Worm (Caenorhabditis elegans) whole organism, L3 larva: ENCODE data around the gene C17H12.2.

ENCODE experiments used
- R02D3.7 ChIP-seq: fragments of 150-350 bp; optimal IDR thresholded peaks from 2 replicates; lab custom pipeline; 2014; ENCODE audit warnings: missing biosample characterization, missing genetic modification characterization
- ZK546.5 ChIP-seq: sonication (generic microtip); optimal IDR thresholded peaks from 2 replicates; lab custom pipeline; 2017; ENCODE audit warnings: missing biosample characterization, missing genetic modification characterization
- aly-2 ChIP-seq: fragments of 150-350 bp; optimal IDR thresholded peaks from 2 replicates; lab custom pipeline; 2014; ENCODE audit warnings: missing biosample characterization, missing genetic modification characterization
- ama-1 ChIP-seq: fragments of 150-350 bp; optimal IDR thresholded peaks from 2 replicates; lab custom pipeline; 2018
- ceh-16 ChIP-seq: sonication (generic microtip); optimal IDR thresholded peaks from 2 replicates; lab custom pipeline; 2017; ENCODE audit warnings: missing biosample characterization, missing genetic modification characterization
- ceh-28 ChIP-seq: fragments of 150-350 bp; optimal IDR thresholded peaks from 2 replicates; lab custom pipeline; 2014; ENCODE audit warnings: missing biosample characterization, missing genetic modification reagents, missing genetic modification characterization
- ceh-82 ChIP-seq: fragments of 150-350 bp; optimal IDR thresholded peaks from 2 replicates; lab custom pipeline; 2014; ENCODE audit warnings: missing biosample characterization, missing genetic modification characterization
- ceh-9 ChIP-seq: sonication (generic microtip); optimal IDR thresholded peaks from 2 replicates; lab custom pipeline; 2018; ENCODE audit warnings: missing biosample characterization, missing genetic modification characterization
- daf-12 ChIP-seq: fragments of 150-350 bp; optimal IDR thresholded peaks from 2 replicates; lab custom pipeline; 2014; ENCODE audit warnings: missing biosample characterization, missing genetic modification reagents, missing genetic modification characterization
- egl-27 ChIP-seq: sonication (generic microtip); optimal IDR thresholded peaks from 4 replicates; lab custom pipeline; 2017; ENCODE audit warnings: missing biosample characterization, missing genetic modification reagents, missing genetic modification characterization
- egl-5 ChIP-seq: fragments of 150-350 bp; optimal IDR thresholded peaks from 2 replicates; lab custom pipeline; 2017; ENCODE audit warnings: missing biosample characterization, missing genetic modification reagents, missing genetic modification characterization, inconsistent platforms
- elt-1 ChIP-seq: fragments of 150-350 bp; optimal IDR thresholded peaks from 2 replicates; lab custom pipeline; 2014; ENCODE audit warnings: missing biosample characterization, missing genetic modification characterization
- elt-2 ChIP-seq: sonication (generic microtip); optimal IDR thresholded peaks from 2 replicates; lab custom pipeline; 2016; ENCODE audit warnings: missing genetic modification reagents, mild to moderate bottlenecking, missing genetic modification characterization, missing compliant biosample characterization
- elt-3 ChIP-seq, 3 experiments: fragments of 150-350 bp in 1 of 3; sonication (generic microtip) in 2 of 3; optimal IDR thresholded peaks; 2 replicates in 2 of 3; 4 replicates in 1 of 3; lab custom pipeline; 2014 to 2017; ENCODE audit warnings: missing biosample characterization in 3 of 3, missing genetic modification characterization in 3 of 3
- eor-1 ChIP-seq, 2 experiments: fragments of 150-350 bp; optimal IDR thresholded peaks; 2 replicates each; lab custom pipeline; 2014 to 2018; ENCODE audit warnings: missing biosample characterization in 2 of 2, missing genetic modification characterization in 2 of 2
- fkh-10 ChIP-seq: sonication (generic microtip); optimal IDR thresholded peaks from 2 replicates; lab custom pipeline; 2017; ENCODE audit warnings: missing biosample characterization, missing genetic modification reagents, missing genetic modification characterization
- fkh-2 ChIP-seq: fragments of 150-350 bp; optimal IDR thresholded peaks from 2 replicates; lab custom pipeline; 2014; ENCODE audit warnings: missing biosample characterization, missing genetic modification reagents, missing genetic modification characterization
- fos-1 ChIP-seq: fragments of 150-350 bp; optimal IDR thresholded peaks from 2 replicates; lab custom pipeline; 2014; ENCODE audit warnings: missing biosample characterization, missing genetic modification characterization
- hmg-11 ChIP-seq: sonication (generic microtip); optimal IDR thresholded peaks from 2 replicates; lab custom pipeline; 2016; ENCODE audit warnings: missing genetic modification characterization, missing compliant biosample characterization
- jun-1 ChIP-seq: fragments of 150-350 bp; optimal IDR thresholded peaks from 2 replicates; lab custom pipeline; 2014; ENCODE audit warnings: missing biosample characterization, missing genetic modification reagents, missing genetic modification characterization
- lin-15B ChIP-seq: fragments of 150-350 bp; optimal IDR thresholded peaks from 2 replicates; lab custom pipeline; 2014; ENCODE audit warnings: missing biosample characterization, missing genetic modification characterization
- lin-39 ChIP-seq: fragments of 150-350 bp; optimal IDR thresholded peaks from 2 replicates; lab custom pipeline; 2018; ENCODE audit warnings: missing biosample characterization, missing genetic modification reagents, missing genetic modification characterization
- lsy-12 ChIP-seq: sonication (generic microtip); optimal IDR thresholded peaks from 2 replicates; lab custom pipeline; 2016; ENCODE audit warnings: mild to moderate bottlenecking, missing genetic modification characterization, missing compliant biosample characterization
- mdl-1 ChIP-seq: fragments of 150-350 bp; optimal IDR thresholded peaks from 2 replicates; lab custom pipeline; 2014; ENCODE audit warnings: missing biosample characterization, missing genetic modification characterization
- mml-1 ChIP-seq: fragments of 150-350 bp; sonication (generic microtip); optimal IDR thresholded peaks from 3 replicates; lab custom pipeline; 2014; ENCODE audit warnings: missing biosample characterization, missing genetic modification characterization
- nfya-1 ChIP-seq: sonication (generic microtip); optimal IDR thresholded peaks from 2 replicates; lab custom pipeline; 2017; ENCODE audit warnings: missing genetic modification characterization, mild to moderate bottlenecking, missing compliant biosample characterization, antibody characterized with exemption, moderate library complexity; ENCODE audit not compliant: insufficient read depth
- nhr-11 ChIP-seq: fragments of 150-350 bp; optimal IDR thresholded peaks from 2 replicates; lab custom pipeline; 2014; ENCODE audit warnings: missing biosample characterization, missing genetic modification characterization
- nhr-12 ChIP-seq: fragments of 150-350 bp; optimal IDR thresholded peaks from 2 replicates; lab custom pipeline; 2014; ENCODE audit warnings: missing biosample characterization, missing genetic modification characterization
- nhr-23 ChIP-seq: fragments of 150-350 bp; optimal IDR thresholded peaks from 2 replicates; lab custom pipeline; 2014; ENCODE audit warnings: missing biosample characterization, missing genetic modification reagents, missing genetic modification characterization
- nhr-237 ChIP-seq: fragments of 150-350 bp; optimal IDR thresholded peaks from 2 replicates; lab custom pipeline; 2014; ENCODE audit warnings: missing biosample characterization, missing genetic modification characterization
- nhr-25 ChIP-seq: sonication (generic microtip); optimal IDR thresholded peaks from 2 replicates; lab custom pipeline; 2017; ENCODE audit warnings: missing biosample characterization, missing genetic modification characterization
- nhr-28 ChIP-seq: fragments of 150-350 bp; optimal IDR thresholded peaks from 2 replicates; lab custom pipeline; 2014; ENCODE audit warnings: missing biosample characterization, missing genetic modification characterization
- nhr-43 ChIP-seq: sonication (generic microtip); optimal IDR thresholded peaks from 2 replicates; lab custom pipeline; 2016; ENCODE audit warnings: mild to moderate bottlenecking, missing genetic modification characterization, missing compliant biosample characterization; ENCODE audit not compliant: poor library complexity, severe bottlenecking
- nhr-67 ChIP-seq: fragments of 150-350 bp; optimal IDR thresholded peaks from 2 replicates; lab custom pipeline; 2014; ENCODE audit warnings: missing biosample characterization, missing genetic modification characterization
- nhr-76 ChIP-seq: fragments of 150-350 bp; sonication (generic microtip); optimal IDR thresholded peaks from 5 replicates; lab custom pipeline; 2014; ENCODE audit warnings: missing biosample characterization, missing genetic modification characterization
- nhr-77 ChIP-seq: fragments of 150-350 bp; optimal IDR thresholded peaks from 2 replicates; lab custom pipeline; 2014; ENCODE audit warnings: missing biosample characterization, missing genetic modification characterization
- pha-4 ChIP-seq: fragments of 150-350 bp; optimal IDR thresholded peaks from 2 replicates; lab custom pipeline; 2014; ENCODE audit warnings: missing biosample characterization, missing genetic modification reagents, missing genetic modification characterization
- pqm-1 ChIP-seq: fragments of 150-350 bp; optimal IDR thresholded peaks from 2 replicates; lab custom pipeline; 2017; ENCODE audit warnings: missing biosample characterization, missing genetic modification characterization, inconsistent platforms
- sea-2 ChIP-seq: fragments of 150-350 bp; sonication (generic microtip); optimal IDR thresholded peaks from 4 replicates; lab custom pipeline; 2014; ENCODE audit warnings: missing biosample characterization, missing genetic modification reagents, missing genetic modification characterization
- skn-1 ChIP-seq: fragments of 150-350 bp; optimal IDR thresholded peaks from 2 replicates; lab custom pipeline; 2014; ENCODE audit warnings: missing biosample characterization, missing genetic modification characterization
- snpc-4 ChIP-seq: fragments of 150-350 bp; optimal IDR thresholded peaks from 2 replicates; lab custom pipeline; 2014; ENCODE audit warnings: missing biosample characterization, missing genetic modification characterization
- tbx-2 ChIP-seq: sonication (generic microtip); optimal IDR thresholded peaks from 2 replicates; lab custom pipeline; 2016; ENCODE audit warnings: mild to moderate bottlenecking, missing genetic modification characterization, missing compliant biosample characterization
- unc-39 ChIP-seq: sonication (generic microtip); optimal IDR thresholded peaks from 4 replicates; lab custom pipeline; 2017; ENCODE audit warnings: missing biosample characterization, missing genetic modification characterization
- unc-62 ChIP-seq: fragments of 150-350 bp; sonication (generic microtip); optimal IDR thresholded peaks from 4 replicates; lab custom pipeline; 2014; ENCODE audit warnings: missing biosample characterization, missing genetic modification reagents, missing genetic modification characterization
- zag-1 ChIP-seq: fragments of 150-350 bp; optimal IDR thresholded peaks from 2 replicates; lab custom pipeline; 2014; ENCODE audit warnings: missing biosample characterization, missing genetic modification characterization
- ztf-11 ChIP-seq: fragments of 150-350 bp; optimal IDR thresholded peaks from 2 replicates; lab custom pipeline; 2014; ENCODE audit warnings: missing biosample characterization, missing genetic modification characterization
- ztf-4 ChIP-seq: fragments of 150-350 bp; optimal IDR thresholded peaks from 2 replicates; lab custom pipeline; 2014; ENCODE audit warnings: missing biosample characterization, missing genetic modification characterization

C17H12.2 gene

DNA sequence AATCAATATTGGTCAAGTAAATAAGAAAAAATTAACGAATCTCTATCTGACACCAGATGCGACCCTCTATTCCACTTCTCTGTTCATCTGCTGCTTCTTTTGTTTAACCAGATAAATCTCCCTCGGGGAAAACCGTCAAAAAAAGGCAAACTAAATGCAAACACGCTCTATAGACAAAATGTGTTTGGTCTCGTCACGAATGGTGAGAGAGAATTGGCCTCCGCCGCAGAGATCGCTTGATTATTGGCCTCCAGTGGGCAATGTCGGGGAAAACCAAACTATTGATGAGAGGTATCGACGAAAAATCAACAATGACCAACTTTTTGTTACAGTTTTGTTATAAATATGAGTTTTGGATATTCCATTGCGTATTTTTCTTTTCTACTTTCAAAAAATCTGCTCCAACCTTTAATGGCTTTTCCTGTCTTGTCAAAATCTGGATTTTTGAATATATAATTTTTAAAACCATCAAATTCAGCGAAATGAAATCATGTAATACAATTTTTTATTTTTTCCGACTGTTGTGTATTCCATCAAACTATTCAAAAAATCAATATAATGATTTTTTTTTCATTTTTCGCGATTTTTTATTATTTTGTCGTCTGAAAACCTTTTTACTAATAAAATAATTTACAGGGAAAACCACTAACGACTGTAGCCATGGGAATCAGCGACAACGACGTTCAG lies at the start of gene C17H12.2, which contains the start of gene vha-8:
TSS of gene C17H12.2 (minus strand) at position 51 of the 687 bp plus-strand sequence.
TSS of gene vha-8 (plus strand) at position 637 of the 687 bp plus-strand sequence.
- TF ChIP-seq zag-1 (tag; lab: Kevin White, UChicago) (no peak), ZK546.5 (tag; lab: Kevin White, UChicago) (no peak), tbx-2 (tag; lab: Kevin White, UChicago) (peak; percentile 70), ztf-11 (no peak), lsy-12 (tag; lab: Kevin White, UChicago) (peak; percentile 83), mml-1 (tag; lab: Kevin White, UChicago) (no peak), ama-1 (lab: Kevin White, UChicago) (peak; percentile 36), snpc-4 (tag; lab: Kevin White, UChicago) (peak; percentile 92), fkh-2 (tag; lab: Kevin White, UChicago) (no peak), nhr-76 (tag; lab: Kevin White, UChicago) (peak; percentile 58), nhr-23 (tag; lab: Kevin White, UChicago) (peak; percentile 97), eor-1 (tag; optimal IDR thresholded peaks at IDR 0.05; lab: Kevin White, UChicago) (no peak), nhr-77 (tag; lab: Kevin White, UChicago) (peak; percentile 90), elt-1 (tag; lab: Kevin White, UChicago) (peak; percentile 66), skn-1 (tag; lab: Kevin White, UChicago) (peak; percentile 82), unc-62 (GFP tag; lab: Kevin White, UChicago) (peak; percentile 76), nhr-67 (tag; lab: Kevin White, UChicago) (no peak), fkh-10 (peak; percentile 40), ceh-82 (tag; lab: Kevin White, UChicago) (peak; percentile 31), nhr-25 (tag; lab: Kevin White, UChicago) (peak; percentile 98), nhr-12 (tag; lab: Kevin White, UChicago) (no peak), egl-27 (tag; lab: Kevin White, UChicago) (peak; percentile 60), nfya-1 (peak; percentile 97), ceh-9 (tag; lab: Kevin White, UChicago) (no peak), unc-39 (tag; lab: Kevin White, UChicago) (no peak), hmg-11 (peak; percentile 89), fos-1 (peak; percentile 5), nhr-11 (peak; percentile 58), jun-1 (tag; lab: Kevin White, UChicago) (peak; percentile 75), ceh-28 (peak; percentile 88), sea-2 (GFP tag; lab: Kevin White, UChicago) (peak; percentile 41), mdl-1 (tag; lab: Kevin White, UChicago) (no peak), egl-5 (tag; lab: Kevin White, UChicago) (peak; percentile 98), pha-4 (tag; lab: Kevin White, UChicago) (peak; percentile 99), daf-12 (tag; lab: Kevin White, UChicago) (no peak), ztf-4 (tag; lab: Kevin White, UChicago) (no peak), nhr-43 (tag; lab: Kevin White, UChicago) (peak; percentile 66), aly-2 (tag; lab: Kevin White, UChicago) (no peak), elt-3 (tag; optimal IDR thresholded peaks at IDR 0.05; lab: Kevin White, UChicago) (peak in 2 of 3 experiments; percentile 41 to 59), lin-15B (tag; lab: Kevin White, UChicago) (peak; percentile 100), elt-2 (peak; percentile 74), nhr-28 (no peak), R02D3.7 (tag; lab: Kevin White, UChicago) (peak; percentile 70), ceh-16 (peak; percentile 40), nhr-237 (tag; lab: Kevin White, UChicago) (no peak), pqm-1 (peak; percentile 77), lin-39 (peak; percentile 98)
